Fruit fly (Drosophila melanogaster) whole organism, wandering third instar larva: ENCODE measurements around the gene ear.

ENCODE experiments used
- Abd-B ChIP-seq: fragments of >200 bp; optimal IDR thresholded peaks from 2 replicates; lab custom pipeline; 2017; ENCODE audit warnings: missing biosample characterization, missing genetic modification characterization
- CrebA ChIP-seq: fragments of 200-800 bp; sonication (Bioruptor generic); optimal IDR thresholded peaks from 2 replicates; lab custom pipeline; 2016; ENCODE audit warnings: missing biosample characterization, mild to moderate bottlenecking, missing genetic modification characterization, borderline replicate concordance
- Dfd ChIP-seq: fragments of >200 bp; optimal IDR thresholded peaks from 2 replicates; lab custom pipeline; 2017; ENCODE audit warnings: missing biosample characterization, missing genetic modification characterization
- Dif ChIP-seq: fragments of 200-275, 200-300 bp; sonication (Bioruptor generic); optimal IDR thresholded peaks from 2 replicates; lab custom pipeline; 2018; ENCODE audit warnings: missing biosample characterization, missing genetic modification characterization; ENCODE audit not compliant: partially characterized antibody
- GATAd ChIP-seq: sonication (Bioruptor generic); optimal IDR thresholded peaks from 2 replicates; lab custom pipeline; 2016; ENCODE audit warnings: missing biosample characterization, missing genetic modification characterization
- HLH106 ChIP-seq: fragments of 200-800 bp; optimal IDR thresholded peaks from 3 replicates; lab custom pipeline; 2019; ENCODE audit warnings: missing biosample characterization, mild to moderate bottlenecking, missing genetic modification characterization, moderate library complexity
- Hnf4 ChIP-seq: fragments of 200-800 bp; sonication (Bioruptor generic); optimal IDR thresholded peaks from 2 replicates; lab custom pipeline; 2016; ENCODE audit warnings: missing biosample characterization, mild to moderate bottlenecking, missing genetic modification characterization
- Hr78 ChIP-seq: fragments of >200 bp; optimal IDR thresholded peaks from 2 replicates; lab custom pipeline; 2017; ENCODE audit warnings: missing biosample characterization, missing genetic modification characterization
- Hr83 ChIP-seq: fragments of 200-300 bp; sonication (Bioruptor generic); optimal IDR thresholded peaks from 2 replicates; lab custom pipeline; 2016; ENCODE audit warnings: missing biosample characterization, mild to moderate bottlenecking, missing genetic modification characterization, moderate library complexity; ENCODE audit not compliant: poor library complexity, severe bottlenecking
- Jra ChIP-seq: sonication (Bioruptor generic); optimal IDR thresholded peaks from 2 replicates; lab custom pipeline; 2016; ENCODE audit warnings: missing biosample characterization, missing genetic modification characterization
- Myc ChIP-seq: fragments of >200 bp; optimal IDR thresholded peaks from 2 replicates; lab custom pipeline; 2017
- N ChIP-seq: fragments of >200 bp; optimal IDR thresholded peaks from 2 replicates; lab custom pipeline; 2018; ENCODE audit warnings: missing biosample characterization, missing external identifiers, missing genetic modification characterization
- OdsH ChIP-seq: fragments of 200-800 bp; sonication (Bioruptor generic); optimal IDR thresholded peaks from 2 replicates; lab custom pipeline; 2016; ENCODE audit warnings: missing biosample characterization, mild to moderate bottlenecking, missing genetic modification characterization
- Rel ChIP-seq, 2 experiments: fragments of 200-800 bp; sonication (Bioruptor generic) in 1 of 2; optimal IDR thresholded peaks; 2 replicates in 1 of 2; 3 replicates in 1 of 2; lab custom pipeline; 2016 to 2019; ENCODE audit warnings: mild to moderate bottlenecking in 2 of 2, missing biosample characterization in 2 of 2, missing genetic modification characterization in 2 of 2, moderate library complexity in 1 of 2
- Sp1 ChIP-seq: fragments of 200-800 bp; sonication (Bioruptor generic); optimal IDR thresholded peaks from 3 replicates; lab custom pipeline; 2019; ENCODE audit warnings: missing biosample characterization, mild to moderate bottlenecking, missing genetic modification characterization, moderate library complexity
- Vsx2 ChIP-seq: fragments of 200-300, 225-300 bp; sonication (Bioruptor generic); optimal IDR thresholded peaks from 2 replicates; lab custom pipeline; 2018; ENCODE audit warnings: missing biosample characterization, missing genetic modification characterization; ENCODE audit not compliant: partially characterized antibody
- br ChIP-seq: fragments of 200-800 bp; sonication (Bioruptor generic); optimal IDR thresholded peaks from 2 replicates; lab custom pipeline; 2016; ENCODE audit warnings: missing biosample characterization, missing genetic modification characterization
- brk ChIP-seq: fragments of 200-800 bp; sonication (Bioruptor generic); optimal IDR thresholded peaks from 2 replicates; lab custom pipeline; 2016; ENCODE audit warnings: missing biosample characterization, mild to moderate bottlenecking, missing genetic modification characterization
- dmrt93B ChIP-seq: fragments of 200-800 bp; sonication (Bioruptor generic); optimal IDR thresholded peaks from 2 replicates; lab custom pipeline; 2018; ENCODE audit warnings: missing biosample characterization, mild to moderate bottlenecking, missing genetic modification characterization
- dsf ChIP-seq: sonication (Bioruptor generic); optimal IDR thresholded peaks from 2 replicates; lab custom pipeline; 2016; ENCODE audit warnings: missing biosample characterization, missing genetic modification characterization, borderline replicate concordance
- ey ChIP-seq: fragments of 200-800 bp; sonication (Bioruptor generic); optimal IDR thresholded peaks from 2 replicates; lab custom pipeline; 2016; ENCODE audit warnings: missing biosample characterization, missing genetic modification characterization
- foxo ChIP-seq, 2 experiments: fragments of 200-800 bp; sonication (Bioruptor generic); optimal IDR thresholded peaks; 2 replicates in 1 of 2; 3 replicates in 1 of 2; lab custom pipeline; 2016 to 2017; ENCODE audit warnings: missing biosample characterization in 2 of 2, missing genetic modification characterization in 2 of 2
- fru ChIP-seq: fragments of 200-800 bp; sonication (Bioruptor generic); optimal IDR thresholded peaks from 3 replicates; lab custom pipeline; 2016; ENCODE audit warnings: missing biosample characterization, mild to moderate bottlenecking, missing genetic modification characterization
- h ChIP-seq: fragments of 200-800 bp; sonication (Bioruptor generic); optimal IDR thresholded peaks from 3 replicates; lab custom pipeline; 2016; ENCODE audit warnings: missing biosample characterization, mild to moderate bottlenecking, missing genetic modification characterization
- lola ChIP-seq: fragments of >200 bp; optimal IDR thresholded peaks from 2 replicates; lab custom pipeline; 2017; ENCODE audit warnings: missing biosample characterization, missing genetic modification characterization
- pan ChIP-seq: fragments of >200 bp; optimal IDR thresholded peaks from 2 replicates; lab custom pipeline; 2017
- psq ChIP-seq: fragments of 200-800 bp; sonication (Bioruptor generic); optimal IDR thresholded peaks from 3 replicates; lab custom pipeline; 2017; ENCODE audit warnings: missing biosample characterization, mild to moderate bottlenecking, missing genetic modification characterization, moderate library complexity
- rgr ChIP-seq: fragments of 200-800 bp; sonication (Bioruptor generic); optimal IDR thresholded peaks from 3 replicates; lab custom pipeline; 2016; ENCODE audit warnings: missing biosample characterization, mild to moderate bottlenecking, missing genetic modification characterization
- sage ChIP-seq: fragments of 200-800 bp; sonication (Bioruptor generic); optimal IDR thresholded peaks from 2 replicates; lab custom pipeline; 2016; ENCODE audit warnings: missing biosample characterization, mild to moderate bottlenecking, missing genetic modification characterization
- sv ChIP-seq: fragments of 200-800 bp; sonication (Bioruptor generic); optimal IDR thresholded peaks from 3 replicates; lab custom pipeline; 2016; ENCODE audit warnings: missing biosample characterization, missing genetic modification characterization
- tai ChIP-seq: sonication (Bioruptor generic); optimal IDR thresholded peaks from 2 replicates; lab custom pipeline; 2016; ENCODE audit warnings: missing biosample characterization, missing genetic modification characterization
- usp ChIP-seq: fragments of >200 bp; optimal IDR thresholded peaks from 2 replicates; lab custom pipeline; 2017; ENCODE audit warnings: missing biosample characterization, missing genetic modification characterization
- woc ChIP-seq: sonication (Bioruptor generic); optimal IDR thresholded peaks from 2 replicates; lab custom pipeline; 2016; ENCODE audit warnings: missing biosample characterization, mild to moderate bottlenecking, missing genetic modification characterization

ear gene

DNA sequence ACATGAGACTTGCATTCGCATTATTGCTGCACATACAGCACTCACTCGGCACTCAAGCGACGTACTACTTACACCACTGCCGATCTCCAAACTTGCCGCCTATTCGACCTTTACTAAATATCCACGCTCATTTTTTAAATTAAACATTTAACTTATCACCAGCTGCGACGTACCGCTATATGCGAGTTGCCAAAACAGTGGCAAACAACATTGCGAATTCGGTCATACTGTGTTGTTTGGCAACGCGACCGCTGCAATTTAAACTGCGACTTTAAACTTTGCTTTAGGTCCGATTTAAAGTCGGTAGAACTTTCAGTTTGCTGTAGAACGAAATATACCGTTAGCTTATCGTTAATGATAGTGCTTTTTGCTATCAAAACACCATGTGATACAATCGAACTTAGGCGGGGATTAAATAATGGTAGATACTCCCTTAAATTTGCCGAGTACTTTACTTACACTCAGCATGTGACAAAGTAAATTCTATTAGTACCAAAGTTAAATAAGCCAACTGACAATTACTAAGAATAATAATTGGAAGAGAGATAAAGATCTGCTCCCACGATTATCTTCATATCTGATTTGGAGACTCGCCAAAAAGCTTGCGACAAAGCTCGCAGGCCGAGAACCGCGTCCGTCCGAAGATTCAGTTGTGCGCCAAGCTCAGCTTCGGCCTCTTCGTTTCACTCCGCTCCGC lies 7.7 kb downstream of the ear start, which contains the start of the genes CG6236 and ea:
Gene CG6236, minus strand, starts transcription at position 187 of the 697 bp plus-strand sequence.
Gene ea, plus strand, starts transcription at position 647 of the 697 bp plus-strand sequence.
- TF ChIP-seq ey (no peak), dmrt93B (no peak), Myc (lab: Kevin White, UChicago) (peak; percentile 66), woc (GFP tag; lab: Kevin White, UChicago) (no peak), br (no peak), Vsx2 (GFP tag; lab: Kevin White, UChicago) (no peak), usp (GFP tag; lab: Kevin White, UChicago) (no peak)

DNA sequence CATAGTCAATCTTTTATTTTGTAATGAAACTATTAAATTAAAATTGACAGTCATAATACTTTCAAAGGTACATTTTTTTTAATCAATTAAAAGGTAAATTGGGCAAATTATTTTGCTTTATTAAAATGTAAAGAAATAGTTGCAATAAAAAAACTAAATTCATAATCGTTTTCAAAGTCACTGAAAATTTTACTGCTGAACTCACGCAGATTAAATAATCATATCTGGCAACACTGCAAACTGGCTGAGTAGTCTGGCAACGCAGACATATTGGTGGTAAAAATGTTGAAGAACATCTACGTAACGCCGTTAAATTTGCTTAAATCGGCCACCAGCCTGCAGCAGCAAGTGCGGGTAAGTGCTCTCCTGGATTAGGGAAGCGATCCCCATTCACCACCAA lies 9.9 kb downstream of the ear start, which contains the start of gene mRpL9:
Gene mRpL9, plus strand, starts transcription at position 267 of the 400 bp plus-strand sequence.
- TF ChIP-seq CrebA (GFP tag; lab: Kevin White, UChicago) (no peak), OdsH (peak; percentile 8), Dif (GFP tag; lab: Kevin White, UChicago) (no peak), dmrt93B (no peak), brk (GFP tag; lab: Kevin White, UChicago) (no peak), dsf (GFP tag; lab: Kevin White, UChicago) (no peak), usp (GFP tag; lab: Kevin White, UChicago) (no peak), HLH106 (tag; lab: Kevin White, UChicago) (peak; percentile 57), GATAd (GFP tag; lab: Kevin White, UChicago) (no peak), pan (no peak), N (GFP tag; lab: Kevin White, UChicago) (no peak), foxo (GFP tag; optimal IDR thresholded peaks at IDR 0.05; lab: Kevin White, UChicago) (no peak), sv (GFP tag; lab: Kevin White, UChicago) (no peak), Hr78 (GFP tag; lab: Kevin White, UChicago) (no peak), sage (GFP tag; lab: Kevin White, UChicago) (no peak), tai (GFP tag; lab: Kevin White, UChicago) (no peak), fru (no peak), Jra (GFP tag; lab: Kevin White, UChicago) (no peak), Hr83 (GFP tag; lab: Kevin White, UChicago) (peak; percentile 56), Abd-B (no peak), rgr (no peak), ey (peak; percentile 28), Hnf4 (GFP tag; lab: Kevin White, UChicago) (no peak), Vsx2 (GFP tag; lab: Kevin White, UChicago) (no peak), br (no peak), h (GFP tag; lab: Kevin White, UChicago) (no peak), psq (no peak), Dfd (GFP tag; lab: Kevin White, UChicago) (no peak)

DNA sequence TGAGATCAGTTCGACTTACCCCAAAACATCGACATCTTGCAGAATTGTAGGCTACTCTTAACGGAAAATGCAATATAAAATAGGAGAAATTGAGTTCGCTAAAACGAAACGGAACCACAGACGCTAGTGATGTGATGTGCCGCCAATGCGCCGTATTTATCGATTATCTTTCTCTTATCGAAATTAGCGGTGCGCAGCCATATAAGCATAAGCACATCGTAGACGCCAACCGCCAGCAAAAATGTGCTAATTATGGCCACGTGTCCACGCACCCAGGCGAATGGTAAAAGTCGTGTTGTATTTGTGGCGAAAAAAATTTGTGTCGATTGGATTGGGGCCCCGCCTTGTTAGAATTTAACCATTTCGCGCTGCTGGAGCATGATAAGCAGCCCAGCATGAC lies 12.4 kb downstream of the ear start, which contains the start of the genes Fkbp39 and Cyfip:
Gene Fkbp39, minus strand, starts transcription at position 140 of the 400 bp plus-strand sequence.
Gene Cyfip, plus strand, starts transcription at position 273 of the 400 bp plus-strand sequence.
- TF ChIP-seq Hr83 (GFP tag; lab: Kevin White, UChicago) (peak; percentile 86), brk (GFP tag; lab: Kevin White, UChicago) (no peak), OdsH (peak; percentile 37), Sp1 (peak; percentile 22), sv (GFP tag; lab: Kevin White, UChicago) (peak; percentile 21), rgr (no peak), lola (no peak), Rel (GFP tag; optimal IDR thresholded peaks at IDR 0.05; lab: Kevin White, UChicago) (no peak), Rel (tag; optimal IDR thresholded peaks at IDR 0.05; lab: Kevin White, UChicago) (peak; percentile 47), woc (GFP tag; lab: Kevin White, UChicago) (no peak), HLH106 (tag; lab: Kevin White, UChicago) (peak; percentile 49), Myc (lab: Kevin White, UChicago) (peak; percentile 79), psq (peak; percentile 4)

DNA sequence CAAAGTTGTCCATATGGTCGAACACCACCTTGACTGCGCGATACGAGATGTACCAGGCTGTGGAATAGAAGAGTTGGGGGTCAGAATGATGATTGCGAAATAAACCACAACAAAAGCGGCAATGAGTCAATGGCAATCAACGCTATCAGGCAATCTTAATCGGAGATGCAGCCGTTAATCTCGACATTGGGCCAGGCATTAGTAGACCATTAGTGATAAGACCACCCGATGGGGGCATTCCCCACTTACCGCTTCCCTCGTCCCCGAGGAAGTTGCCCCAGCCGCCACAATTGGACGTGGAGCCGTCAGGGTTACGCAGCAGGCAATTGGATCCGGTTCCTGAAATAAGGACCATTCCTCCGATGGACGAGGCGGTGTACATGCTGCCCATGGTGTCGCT lies 18.6 kb downstream of the ear start:
- no peak for TF ChIP-seq HLH106 (tag; lab: Kevin White, UChicago)
- TF ChIP-seq Rel (GFP tag; optimal IDR thresholded peaks at IDR 0.05; lab: Kevin White, UChicago): no peak
- peak; percentile 76 for TF ChIP-seq Rel (tag; optimal IDR thresholded peaks at IDR 0.05; lab: Kevin White, UChicago)
